Worm (Caenorhabditis elegans) whole organism, young adult: ENCODE measurements around the gene K01A2.4.

ENCODE experiments used
- F49E8.2 ChIP-seq: sonication (generic microtip); optimal IDR thresholded peaks from 3 replicates; lab custom pipeline; 2017; ENCODE audit warnings: missing genetic modification characterization, mild to moderate bottlenecking, missing compliant biosample characterization, antibody characterized with exemption, moderate library complexity; ENCODE audit not compliant: insufficient read depth
- F52B5.7 ChIP-seq: sonication (generic microtip); optimal IDR thresholded peaks from 2 replicates; lab custom pipeline; 2016; ENCODE audit warnings: mild to moderate bottlenecking, missing genetic modification characterization, missing compliant biosample characterization
- T26A5.8 ChIP-seq: sonication (generic microtip); optimal IDR thresholded peaks from 2 replicates; lab custom pipeline; 2016; ENCODE audit warnings: missing genetic modification characterization, missing compliant biosample characterization
- Y56A3A.18 ChIP-seq: fragments of 200-800 bp; sonication (Bioruptor generic); IDR thresholded peaks from 2 replicates; pipeline ENCODE4 v1.3.6; 2022; ENCODE audit warnings: missing genetic modification reagents, missing genetic modification characterization, missing compliant biosample characterization
- Y67H2A.10 ChIP-seq: fragments of 200-800 bp; sonication (Bioruptor generic); conservative IDR thresholded peaks from 2 replicates; pipeline ENCODE4 v1.3.6; 2022; ENCODE audit warnings: missing genetic modification reagents, missing genetic modification characterization, missing compliant biosample characterization
- ZK185.1 ChIP-seq: sonication (generic microtip); optimal IDR thresholded peaks from 2 replicates; lab custom pipeline; 2016; ENCODE audit warnings: mild to moderate bottlenecking, missing genetic modification characterization, missing compliant biosample characterization; ENCODE audit not compliant: poor library complexity, severe bottlenecking
- ama-1 ChIP-seq, 3 experiments: fragments of 150-350 bp in 1 of 3; sonication (generic microtip) in 2 of 3; optimal IDR thresholded peaks; 2 replicates each; lab custom pipeline; 2014 to 2018; ENCODE audit warnings: missing biosample characterization in 2 of 3, missing genetic modification characterization in 2 of 3, missing genetic modification reagents in 2 of 3
- aptf-2 ChIP-seq: fragments of 200-800 bp; sonication (Bioruptor generic); conservative IDR thresholded peaks from 2 replicates; pipeline ENCODE4 v1.3.6; 2022; ENCODE audit warnings: missing genetic modification reagents, missing genetic modification characterization, missing compliant biosample characterization
- atf-7 ChIP-seq: sonication (generic microtip); optimal IDR thresholded peaks from 2 replicates; lab custom pipeline; 2017; ENCODE audit warnings: mild to moderate bottlenecking, missing genetic modification characterization, missing compliant biosample characterization
- bed-1 ChIP-seq: fragments of 200-800 bp; sonication (Bioruptor generic); IDR thresholded peaks from 2 replicates; pipeline ENCODE4 v1.3.6; 2022; ENCODE audit warnings: missing genetic modification reagents, missing genetic modification characterization, missing compliant biosample characterization
- bed-2 ChIP-seq: fragments of 200-800 bp; sonication (Bioruptor generic); IDR thresholded peaks from 2 replicates; pipeline ENCODE4 v1.3.6; 2022; ENCODE audit warnings: missing genetic modification reagents, missing genetic modification characterization, missing compliant biosample characterization
- cebp-1 ChIP-seq, 2 experiments: fragments of 200-800 bp in 1 of 2; sonication (Bioruptor generic) in 1 of 2; sonication (generic microtip) in 1 of 2; IDR thresholded peaks in 1 of 2; optimal IDR thresholded peaks in 1 of 2; 2 replicates each; pipeline versions ENCODE4 v1.3.6 to Lab custom; 2017 to 2022; ENCODE audit warnings: missing compliant biosample characterization in 2 of 2, missing genetic modification characterization in 2 of 2, mild to moderate bottlenecking in 1 of 2, missing genetic modification reagents in 1 of 2, moderate library complexity in 1 of 2
- ceh-91 ChIP-seq: fragments of 200-800 bp; sonication (Bioruptor generic); IDR thresholded peaks from 2 replicates; pipeline ENCODE4 v1.3.6; 2022; ENCODE audit warnings: missing genetic modification reagents, missing genetic modification characterization, missing compliant biosample characterization
- dox-1 ChIP-seq: fragments of 200-800 bp; sonication (Bioruptor generic); IDR thresholded peaks from 2 replicates; pipeline ENCODE4 v1.3.6; 2022; ENCODE audit warnings: missing genetic modification reagents, missing genetic modification characterization, missing compliant biosample characterization
- egrh-3 ChIP-seq: fragments of 200-800 bp; sonication (Bioruptor generic); IDR thresholded peaks from 2 replicates; pipeline ENCODE4 v1.3.6; 2022; ENCODE audit warnings: missing genetic modification reagents, missing genetic modification characterization, missing compliant biosample characterization
- ets-4 ChIP-seq: fragments of 200-800 bp; sonication (Bioruptor generic); optimal IDR thresholded peaks from 2 replicates; lab custom pipeline; 2018; ENCODE audit warnings: mild to moderate bottlenecking, missing genetic modification characterization, missing compliant biosample characterization
- fkh-3 ChIP-seq: sonication (generic microtip); optimal IDR thresholded peaks from 2 replicates; lab custom pipeline; 2016; ENCODE audit warnings: mild to moderate bottlenecking, missing genetic modification characterization, missing compliant biosample characterization
- hmg-1.2 ChIP-seq: fragments of 200-800 bp; sonication (Bioruptor generic); IDR thresholded peaks from 2 replicates; pipeline ENCODE4 v1.3.6; 2022; ENCODE audit warnings: missing genetic modification reagents, missing genetic modification characterization, missing compliant biosample characterization
- hmg-20 ChIP-seq: fragments of 200-800 bp; sonication (Bioruptor generic); IDR thresholded peaks from 2 replicates; pipeline ENCODE4 v1.3.6; 2022; ENCODE audit warnings: missing genetic modification reagents, missing genetic modification characterization, missing compliant biosample characterization
- hsf-1 ChIP-seq: fragments of 200-800 bp; sonication (Bioruptor generic); IDR thresholded peaks from 2 replicates; pipeline ENCODE4 v1.3.6; 2022; ENCODE audit warnings: missing genetic modification reagents, missing genetic modification characterization, missing compliant biosample characterization
- let-526 ChIP-seq: fragments of 200-800 bp; sonication (Bioruptor generic); IDR thresholded peaks from 2 replicates; pipeline ENCODE4 v1.3.6; 2022; ENCODE audit warnings: missing genetic modification reagents, missing genetic modification characterization, missing compliant biosample characterization
- lsl-1 ChIP-seq: fragments of 200-800 bp; sonication (Bioruptor generic); optimal IDR thresholded peaks from 2 replicates; lab custom pipeline; 2018; ENCODE audit warnings: mild to moderate bottlenecking, missing genetic modification characterization, moderate library complexity, missing compliant biosample characterization
- mcd-1 ChIP-seq: fragments of 200-800 bp; sonication (Bioruptor generic); IDR thresholded peaks from 2 replicates; pipeline ENCODE4 v1.3.6; 2022; ENCODE audit warnings: missing genetic modification reagents, missing genetic modification characterization, missing compliant biosample characterization
- mel-28 ChIP-seq: sonication (generic microtip); optimal IDR thresholded peaks from 2 replicates; lab custom pipeline; 2016; ENCODE audit warnings: borderline replicate concordance, mild to moderate bottlenecking, missing genetic modification characterization, missing compliant biosample characterization
- mes-4 ChIP-seq: sonication (generic microtip); optimal IDR thresholded peaks from 2 replicates; lab custom pipeline; 2016; ENCODE audit warnings: missing genotype, missing genetic modification characterization, missing compliant biosample characterization
- nfya-1 ChIP-seq: sonication (generic microtip); optimal IDR thresholded peaks from 2 replicates; lab custom pipeline; 2017; ENCODE audit warnings: antibody characterized with exemption, missing compliant biosample characterization, missing genetic modification characterization, borderline replicate concordance; ENCODE audit not compliant: insufficient read depth
- pbrm-1 ChIP-seq: fragments of 200-800 bp; sonication (Bioruptor generic); IDR thresholded peaks from 2 replicates; pipeline ENCODE4 v1.3.6; 2022; ENCODE audit warnings: missing genetic modification reagents, missing genetic modification characterization, missing compliant biosample characterization
- pha-4 ChIP-seq: fragments of 150-350 bp; sonication (generic microtip); optimal IDR thresholded peaks from 2 replicates; lab custom pipeline; 2014; ENCODE audit warnings: missing biosample characterization, missing genetic modification reagents, missing genetic modification characterization
- rcor-1 ChIP-seq: fragments of 200-800 bp; sonication (Bioruptor generic); IDR thresholded peaks from 2 replicates; pipeline ENCODE4 v1.3.6; 2022; ENCODE audit warnings: missing genetic modification reagents, missing genetic modification characterization, missing compliant biosample characterization
- repo-1 ChIP-seq: sonication (generic microtip); optimal IDR thresholded peaks from 2 replicates; lab custom pipeline; 2017; ENCODE audit warnings: mild to moderate bottlenecking, missing genetic modification characterization, missing compliant biosample characterization
- sea-2 ChIP-seq: fragments of 200-800 bp; sonication (Bioruptor generic); IDR thresholded peaks from 2 replicates; pipeline ENCODE4 v1.3.6; 2022; ENCODE audit warnings: missing genetic modification characterization, missing compliant biosample characterization
- snpc-1.3 ChIP-seq: sonication (generic microtip); optimal IDR thresholded peaks from 2 replicates; lab custom pipeline; 2017; ENCODE audit warnings: missing genetic modification characterization, mild to moderate bottlenecking, missing compliant biosample characterization, antibody characterized with exemption, moderate library complexity, missing genotype, missing genetic modification reagents; ENCODE audit not compliant: insufficient read depth
- sptf-2 ChIP-seq: fragments of 200-800 bp; sonication (Bioruptor generic); optimal IDR thresholded peaks from 2 replicates; lab custom pipeline; 2018; ENCODE audit warnings: mild to moderate bottlenecking, missing genetic modification characterization, missing compliant biosample characterization
- unc-130 ChIP-seq: sonication (generic microtip); optimal IDR thresholded peaks from 2 replicates; lab custom pipeline; 2016; ENCODE audit warnings: missing genetic modification reagents, missing genetic modification characterization, missing compliant biosample characterization
- unc-62 ChIP-seq: fragments of 150-350 bp; optimal IDR thresholded peaks from 2 replicates; lab custom pipeline; 2014; ENCODE audit warnings: missing biosample characterization, missing genetic modification reagents, missing genetic modification characterization
- zfh-2 ChIP-seq: fragments of 200-800 bp; sonication (Bioruptor generic); conservative IDR thresholded peaks from 2 replicates; pipeline ENCODE4 v1.3.6; 2022; ENCODE audit warnings: missing genetic modification reagents, missing genetic modification characterization, missing compliant biosample characterization
- ztf-18 ChIP-seq: sonication (generic microtip); optimal IDR thresholded peaks from 2 replicates; lab custom pipeline; 2016; ENCODE audit warnings: missing genotype, mild to moderate bottlenecking, missing genetic modification characterization, missing compliant biosample characterization
- ztf-22 ChIP-seq: fragments of 200-800 bp; sonication (Bioruptor generic); optimal IDR thresholded peaks from 2 replicates; lab custom pipeline; 2018; ENCODE audit warnings: mild to moderate bottlenecking, missing genetic modification characterization, moderate library complexity, missing compliant biosample characterization

The K01A2.4 gene

DNA sequence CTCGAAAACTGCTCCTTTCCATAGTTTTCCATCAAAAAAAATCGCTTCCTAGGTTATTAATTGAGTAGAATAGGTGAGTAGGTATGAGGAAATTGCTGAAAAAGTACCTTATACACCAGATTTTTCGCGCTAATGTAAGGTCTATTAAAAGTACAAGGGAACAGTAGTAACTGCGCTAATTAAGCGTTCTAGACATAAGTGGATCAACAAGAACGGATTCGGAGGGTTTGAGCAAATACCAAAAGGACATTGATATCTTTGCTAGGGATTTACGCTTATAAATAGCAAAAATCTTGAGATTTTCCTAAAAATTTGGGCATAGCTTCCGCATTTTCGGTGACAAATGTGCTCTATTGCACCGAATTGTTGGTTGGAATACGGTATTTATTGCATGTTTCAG, 33.4 kb upstream of the K01A2.4 start, which contains the start of gene B0432.7:
B0432.7 (minus strand) TSS at position 101 of the 400 bp plus-strand sequence.
- TF ChIP-seq sptf-2 (no peak), ama-1 (optimal IDR thresholded peaks at IDR 0.05; lab: Kevin White, UChicago) (no peak), ama-1 (GFP tag; optimal IDR thresholded peaks at IDR 0.05; lab: Kevin White, UChicago) (no peak), mes-4 (tag; lab: Kevin White, UChicago) (no peak), lsl-1 (GFP tag; lab: Kevin White, UChicago) (no peak), sea-2 (GFP tag; lab: Robert Waterston, UW) (no peak), hmg-20 (GFP tag; lab: Robert Waterston, UW) (no peak), mel-28 (tag; lab: Kevin White, UChicago) (no peak)

DNA sequence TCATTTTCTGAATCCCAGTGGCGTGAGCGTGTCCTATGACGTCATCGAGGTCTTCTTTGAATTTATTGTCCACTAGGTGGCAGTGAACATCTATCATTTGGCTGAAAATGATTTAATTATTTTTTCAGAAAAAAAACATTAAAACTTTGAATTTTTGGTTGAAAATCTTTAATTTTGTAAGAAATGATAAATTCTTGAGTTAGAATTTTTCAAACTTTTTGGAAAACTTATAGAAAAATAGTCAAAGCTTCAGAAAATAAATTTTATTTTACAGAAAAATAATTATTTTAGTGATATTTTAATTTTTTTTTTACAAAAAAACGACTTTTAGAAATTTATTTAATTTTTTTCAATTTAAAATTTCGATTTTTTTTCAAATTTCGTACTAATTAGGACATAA, 28.6 kb upstream of the K01A2.4 start, which contains the start of gene B0432.8:
B0432.8 (minus strand) TSS at position 101 of the 400 bp plus-strand sequence.
- no peak for TF ChIP-seq ceh-91
- TF ChIP-seq ztf-22 (GFP tag; lab: Kevin White, UChicago): no peak
- TF ChIP-seq ZK185.1 (tag; lab: Kevin White, UChicago): no peak
- no peak for TF ChIP-seq snpc-1.3 (tag; lab: Kevin White, UChicago)
- no peak for TF ChIP-seq repo-1 (tag; lab: Kevin White, UChicago)
- TF ChIP-seq egrh-3 (GFP tag; lab: Robert Waterston, UW): no peak
- no peak for TF ChIP-seq T26A5.8 (tag; lab: Kevin White, UChicago)
- no peak for TF ChIP-seq ets-4 (GFP tag; lab: Kevin White, UChicago)
- no peak for TF ChIP-seq pbrm-1
- no peak for TF ChIP-seq ztf-18
- no peak for TF ChIP-seq F49E8.2 (tag; lab: Kevin White, UChicago)
- TF ChIP-seq Y56A3A.18 (GFP tag; lab: Robert Waterston, UW): no peak
- no peak for TF ChIP-seq Y67H2A.10 (GFP tag; lab: Robert Waterston, UW)
- TF ChIP-seq hmg-1.2 (GFP tag; lab: Robert Waterston, UW): no peak
- TF ChIP-seq F52B5.7 (tag; lab: Kevin White, UChicago): no peak
- TF ChIP-seq unc-130 (GFP tag; lab: Kevin White, UChicago): no peak
- TF ChIP-seq dox-1 (GFP tag; lab: Robert Waterston, UW): no peak
- no peak for TF ChIP-seq mcd-1 (GFP tag; lab: Robert Waterston, UW)
- TF ChIP-seq, all 124 proteins: peak for 0

DNA sequence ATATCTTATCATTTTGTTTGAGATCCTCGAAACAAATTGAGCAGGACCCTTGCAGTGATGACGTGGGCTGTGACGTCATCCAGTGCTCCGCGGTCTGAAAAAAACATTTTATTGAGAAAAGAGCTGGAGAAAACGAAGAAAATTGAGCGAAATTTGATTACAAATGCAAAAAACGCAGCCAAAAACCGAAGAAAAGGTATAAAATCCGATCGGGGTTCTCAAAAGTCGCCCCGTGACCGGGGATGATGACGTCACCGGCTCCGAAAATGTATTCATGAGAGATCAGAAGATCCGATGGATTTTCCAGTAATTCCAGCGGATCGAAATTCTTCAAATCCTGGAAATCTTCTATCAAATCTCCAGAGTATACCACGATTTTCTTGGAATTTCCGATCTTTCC, 24.8 kb upstream of the K01A2.4 start, which contains the start of gene trul-1:
trul-1 (minus strand) TSS at position 101 of the 400 bp plus-strand sequence.
- TF ChIP-seq nfya-1 (tag; lab: Kevin White, UChicago) (no peak), fkh-3 (tag; lab: Kevin White, UChicago) (no peak), aptf-2 (GFP tag; lab: Robert Waterston, UW) (no peak), unc-62 (GFP tag; lab: Kevin White, UChicago) (no peak), bed-1 (GFP tag; lab: Robert Waterston, UW) (no peak), let-526 (GFP tag; lab: Robert Waterston, UW) (no peak), mcd-1 (GFP tag; lab: Robert Waterston, UW) (no peak), atf-7 (no peak), hsf-1 (no peak), ztf-18 (no peak), zfh-2 (GFP tag; lab: Robert Waterston, UW) (no peak; the same call in 1 of the 2 replicates), bed-2 (GFP tag; lab: Robert Waterston, UW) (no peak), cebp-1 (GFP tag; IDR thresholded peaks at IDR 0.05; lab: Robert Waterston, UW) (no peak), cebp-1 (tag; optimal IDR thresholded peaks at IDR 0.05; lab: Kevin White, UChicago) (no peak), pha-4 (tag; lab: Kevin White, UChicago) (no peak), rcor-1 (GFP tag; lab: Robert Waterston, UW) (no peak)
